Worm (Caenorhabditis elegans) whole organism, late embryonic: Measurements from ENCODE around the gene mmab-1.

Experiments used
- ama-1 ChIP-seq: fragments of 150-350 bp; optimal IDR thresholded peaks from 2 replicates; lab custom pipeline; 2014
- ceh-6 ChIP-seq: fragments of 200-800 bp; sonication (Bioruptor generic); optimal IDR thresholded peaks from 2 replicates; lab custom pipeline; 2018; ENCODE audit warnings: mild to moderate bottlenecking, missing genetic modification characterization, missing compliant biosample characterization
- ets-4 ChIP-seq: sonication (generic microtip); optimal IDR thresholded peaks from 2 replicates; lab custom pipeline; 2016; ENCODE audit warnings: missing genetic modification characterization, missing compliant biosample characterization
- fax-1 ChIP-seq: sonication (generic microtip); optimal IDR thresholded peaks from 2 replicates; lab custom pipeline; 2016; ENCODE audit warnings: missing genotype, missing genetic modification characterization, missing compliant biosample characterization
- gmeb-2 ChIP-seq: sonication (generic microtip); optimal IDR thresholded peaks from 2 replicates; lab custom pipeline; 2016; ENCODE audit warnings: missing genetic modification characterization, inconsistent platforms, missing compliant biosample characterization
- nhr-232 ChIP-seq: sonication (generic microtip); optimal IDR thresholded peaks from 2 replicates; lab custom pipeline; 2016; ENCODE audit warnings: missing genetic modification characterization, missing compliant biosample characterization

DNA sequence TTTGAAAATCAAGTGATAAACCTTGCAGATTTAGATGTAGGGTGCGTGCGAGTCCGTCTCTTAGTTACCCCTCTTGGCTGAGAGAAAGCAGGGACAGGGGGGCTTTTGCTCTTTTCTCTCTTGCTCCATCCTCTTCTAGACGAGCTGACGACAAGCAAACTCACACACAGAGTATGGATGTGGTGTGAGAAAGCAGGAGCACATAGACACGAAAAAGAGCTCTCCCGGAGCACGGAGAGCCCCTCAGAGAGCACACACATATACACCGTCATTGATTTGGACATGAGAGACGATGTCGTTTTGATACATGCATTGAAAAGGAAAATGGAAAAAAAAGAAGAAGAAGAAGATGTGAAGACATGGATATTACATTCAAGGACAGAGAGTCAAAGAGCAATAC, 46.3 kb downstream of the mmab-1 start:
- no peak for TF ChIP-seq ama-1
- TF ChIP-seq ceh-6 (GFP tag; lab: Kevin White, UChicago) = no peak
- TF ChIP-seq ets-4 (tag; lab: Kevin White, UChicago) = no peak
- no peak for TF ChIP-seq gmeb-2 (tag; lab: Kevin White, UChicago)
- TF ChIP-seq nhr-232 (tag; lab: Kevin White, UChicago) = no peak
- no peak for TF ChIP-seq fax-1 (tag; lab: Kevin White, UChicago)
